Worm (Caenorhabditis elegans): ENCODE measurements around the gene srh-166.

Gene srh-166

ce11 chrV:20486549-20486948 lies 39.1 kb downstream of the srh-166 start:
- TF ChIP-seq hlh-30 (tag; optimal IDR thresholded peaks at IDR 0.05; ENCODE audit: insufficient read depth) (peak; percentile 2), lsy-2 (tag; optimal IDR thresholded peaks at IDR 0.05) (peak in 1 of 2 experiments; percentile 12), daf-16 (GFP tag; optimal IDR thresholded peaks at IDR 0.05) (no peak), daf-16 (tag; optimal IDR thresholded peaks at IDR 0.05) (no peak), unc-130 (GFP tag; optimal IDR thresholded peaks at IDR 0.05) (no peak), dmd-6 (GFP tag; IDR thresholded peaks at IDR 0.05) (no peak)

- TF ChIP-seq daf-16 (GFP tag; optimal IDR thresholded peaks at IDR 0.05) (no peak), daf-16 (tag; optimal IDR thresholded peaks at IDR 0.05) (no peak), nhr-25 (tag; optimal IDR thresholded peaks at IDR 0.05; ENCODE audit: borderline replicate concordance, insufficient read depth) (no peak), fos-1 (tag; optimal IDR thresholded peaks at IDR 0.05) (no peak), nhr-111 (GFP tag; optimal IDR thresholded peaks at IDR 0.05) (no peak), ceh-32 (tag; optimal IDR thresholded peaks at IDR 0.05; ENCODE audit: poor library complexity) (no peak), nhr-10 (tag; optimal IDR thresholded peaks at IDR 0.05) (no peak), F49E8.2 (tag; optimal IDR thresholded peaks at IDR 0.05; ENCODE audit: borderline replicate concordance) (no peak), ceh-44 (GFP tag; IDR thresholded peaks at IDR 0.05) (no peak), arid-1 (GFP tag; conservative IDR thresholded peaks at IDR 0.05) (no peak), Y75B8A.6 (GFP tag; IDR thresholded peaks at IDR 0.05) (no peak), hif-1 (tag; optimal IDR thresholded peaks at IDR 0.05) (no peak), dve-1 (tag; optimal IDR thresholded peaks at IDR 0.05; ENCODE audit: insufficient read depth) (no peak), set-16 (GFP tag; IDR thresholded peaks at IDR 0.05) (no peak), unc-130 (GFP tag; optimal IDR thresholded peaks at IDR 0.05) (no peak), lsy-2 (tag; optimal IDR thresholded peaks at IDR 0.05) (no peak), fkh-10 (GFP tag; optimal IDR thresholded peaks at IDR 0.05) (no peak), pha-4 (GFP tag; IDR thresholded peaks at IDR 0.05) (no peak), pha-4 (tag; optimal IDR thresholded peaks at IDR 0.05) (no peak), unc-62 (GFP tag; optimal IDR thresholded peaks at IDR 0.05 in 1 of 2) (no peak), unc-62 (tag; optimal IDR thresholded peaks at IDR 0.05) (no peak)
These were observed 40.4 kb downstream of the srh-166 start, which contains the start of gene dhcr-7 for ce11 chrV:20485285-20485684. TSS of gene dhcr-7 (minus strand) at chrV:20485385.

ce11 chrV:20480790-20481189 lies 44.9 kb downstream of the srh-166 start:
- TF ChIP-seq snpc-1.2 (GFP tag; IDR thresholded peaks at IDR 0.05) (peak; percentile 67), hlh-11 (tag; optimal IDR thresholded peaks at IDR 0.05) (no peak), ceh-44 (GFP tag; IDR thresholded peaks at IDR 0.05) (no peak), egl-43 (GFP tag; IDR thresholded peaks at IDR 0.05) (0 out of 2 replicates have a peak, but pooled peaks have one; percentile 17), mdt-29 (GFP tag; IDR thresholded peaks at IDR 0.05) (no peak), mes-2 (tag; optimal IDR thresholded peaks at IDR 0.05; ENCODE audit: poor library complexity, severe bottlenecking) (no peak), T20F7.1 (GFP tag; optimal IDR thresholded peaks at IDR 0.05) (no peak), skn-1 (tag; optimal IDR thresholded peaks at IDR 0.05) (no peak), F44E2.7 (GFP tag; IDR thresholded peaks at IDR 0.05) (0 out of 2 replicates have a peak, but pooled peaks have one; percentile 74), F37D6.2 (tag; optimal IDR thresholded peaks at IDR 0.05) (no peak), nhr-25 (tag; optimal IDR thresholded peaks at IDR 0.05; ENCODE audit: borderline replicate concordance, insufficient read depth) (no peak), zag-1 (tag; optimal IDR thresholded peaks at IDR 0.05) (no peak), hmg-1.1 (GFP tag; IDR thresholded peaks at IDR 0.05) (no peak), ztf-7 (tag; optimal IDR thresholded peaks at IDR 0.05) (no peak), lir-3 (tag; optimal IDR thresholded peaks at IDR 0.05) (no peak), tra-1 (GFP tag; IDR thresholded peaks at IDR 0.05) (0 out of 2 replicates have a peak, but pooled peaks have one; percentile 6), zfp-2 (tag; optimal IDR thresholded peaks at IDR 0.05) (no peak), Y48G9A.11 (GFP tag; IDR thresholded peaks at IDR 0.05) (no peak; the same call in 1 of the 2 replicates), Y105C5A.15 (GFP tag; IDR thresholded peaks at IDR 0.05) (0 out of 2 replicates have a peak, but pooled peaks have one; percentile 49), F10B5.3 (tag; optimal IDR thresholded peaks at IDR 0.05) (no peak), lin-38 (GFP tag; IDR thresholded peaks at IDR 0.05) (0 out of 2 replicates have a peak, but pooled peaks have one; percentile 21), lin-29 (GFP tag; IDR thresholded peaks at IDR 0.05) (no peak), pha-4 (GFP tag; IDR thresholded peaks at IDR 0.05) (no peak), pha-4 (tag; optimal IDR thresholded peaks at IDR 0.05) (no peak), Y75B8A.6 (GFP tag; IDR thresholded peaks at IDR 0.05) (no peak)

All from whole organism, L4 larva.